Worm (Caenorhabditis elegans): ENCODE measurements around the gene tag-10.

The tag-10 gene

ce11 chrII:13678555-13679119, 46.3 kb downstream of the tag-10 start (continued):
- TF ChIP-seq spr-3 (GFP tag; optimal IDR thresholded peaks at IDR 0.05) (no peak), daf-16 (GFP tag; optimal IDR thresholded peaks at IDR 0.05) (no peak), daf-16 (tag; optimal IDR thresholded peaks at IDR 0.05) (no peak), php-3 (GFP tag; IDR thresholded peaks at IDR 0.05) (no peak), rbr-2 (tag; optimal IDR thresholded peaks at IDR 0.05) (no peak), zip-11 (GFP tag; IDR thresholded peaks at IDR 0.05) (no peak), ceh-82 (tag; optimal IDR thresholded peaks at IDR 0.05) (no peak), egl-43 (GFP tag; IDR thresholded peaks at IDR 0.05) (no peak), Y75B8A.6 (GFP tag; IDR thresholded peaks at IDR 0.05) (no peak), fos-1 (tag; optimal IDR thresholded peaks at IDR 0.05) (no peak), Y5F2A.4 (GFP tag; optimal IDR thresholded peaks at IDR 0.05) (no peak), set-16 (GFP tag; IDR thresholded peaks at IDR 0.05) (peak; percentile 22; the same call in 1 of the 2 replicates), spr-1 (tag; optimal IDR thresholded peaks at IDR 0.05) (no peak), daf-12 (tag; optimal IDR thresholded peaks at IDR 0.05) (no peak), pha-4 (GFP tag; IDR thresholded peaks at IDR 0.05) (no peak), pha-4 (tag; optimal IDR thresholded peaks at IDR 0.05) (no peak), nhr-48 (tag; optimal IDR thresholded peaks at IDR 0.05) (peak; percentile 66), ces-1 (GFP tag; optimal IDR thresholded peaks at IDR 0.05) (no peak), zfp-3 (GFP tag; conservative IDR thresholded peaks at IDR 0.05) (no peak), nhr-237 (tag; optimal IDR thresholded peaks at IDR 0.05) (no peak), zag-1 (tag; optimal IDR thresholded peaks at IDR 0.05) (no peak), unc-39 (tag; optimal IDR thresholded peaks at IDR 0.05) (no peak), tag-97 (GFP tag; IDR thresholded peaks at IDR 0.05) (no peak), hlh-11 (tag; optimal IDR thresholded peaks at IDR 0.05) (peak; percentile 87), cey-2 (tag; optimal IDR thresholded peaks at IDR 0.05; ENCODE audit: borderline replicate concordance, insufficient read depth) (no peak), ZK337.2 (GFP tag; IDR thresholded peaks at IDR 0.05) (no peak), hmg-1.1 (GFP tag; IDR thresholded peaks at IDR 0.05) (no peak), F44E2.7 (GFP tag; IDR thresholded peaks at IDR 0.05) (no peak), egl-27 (tag; optimal IDR thresholded peaks at IDR 0.05) (no peak), ZK546.5 (tag; optimal IDR thresholded peaks at IDR 0.05) (no peak), nhr-77 (tag; optimal IDR thresholded peaks at IDR 0.05) (peak; percentile 30), F37D6.2 (tag; optimal IDR thresholded peaks at IDR 0.05) (no peak), nhr-76 (tag; optimal IDR thresholded peaks at IDR 0.05) (no peak), nhr-102 (tag; optimal IDR thresholded peaks at IDR 0.05) (no peak), ama-1 (optimal IDR thresholded peaks at IDR 0.05) (no peak), F49E8.2 (tag; optimal IDR thresholded peaks at IDR 0.05; ENCODE audit: borderline replicate concordance) (no peak), nhr-25 (tag; optimal IDR thresholded peaks at IDR 0.05; ENCODE audit: borderline replicate concordance, insufficient read depth) (peak; percentile 56), dmd-8 (GFP tag; IDR thresholded peaks at IDR 0.05) (no peak), nhr-6 (tag; optimal IDR thresholded peaks at IDR 0.05) (no peak), mes-2 (tag; optimal IDR thresholded peaks at IDR 0.05; ENCODE audit: poor library complexity, severe bottlenecking) (no peak), lim-7 (GFP tag; IDR thresholded peaks at IDR 0.05) (no peak), nhr-28 (tag; optimal IDR thresholded peaks at IDR 0.05) (peak; percentile 54), T20F7.1 (GFP tag; optimal IDR thresholded peaks at IDR 0.05) (no peak), Y105C5A.15 (GFP tag; IDR thresholded peaks at IDR 0.05) (no peak), vab-7 (GFP tag; IDR thresholded peaks at IDR 0.05) (no peak), F26F4.8 (GFP tag; conservative IDR thresholded peaks at IDR 0.05) (no peak), ztf-11 (tag; optimal IDR thresholded peaks at IDR 0.05) (no peak), ztf-7 (tag; optimal IDR thresholded peaks at IDR 0.05) (no peak), hlh-30 (tag; optimal IDR thresholded peaks at IDR 0.05; ENCODE audit: insufficient read depth) (peak; percentile 5), mxl-2 (GFP tag; conservative IDR thresholded peaks at IDR 0.05) (0 out of 2 replicates have a peak, but pooled peaks have one; percentile 18), ceh-28 (tag; optimal IDR thresholded peaks at IDR 0.05) (peak; percentile 12), ceh-44 (GFP tag; IDR thresholded peaks at IDR 0.05) (no peak)

All from whole organism, L4 larva.